Fruit fly (Drosophila melanogaster): Measurements from ENCODE around the gene CG31104.

Gene CG31104

dm6 chr3R:25279796-25280350 is 5.4 kb upstream of the CG31104 start, which contains the start of gene CG10514 (continued):
- no peak for TF ChIP-seq h (GFP tag; optimal IDR thresholded peaks at IDR 0.05)
- no peak for TF ChIP-seq sage (GFP tag; optimal IDR thresholded peaks at IDR 0.05)
- no peak for TF ChIP-seq CrebA (GFP tag; optimal IDR thresholded peaks at IDR 0.05; ENCODE audit: borderline replicate concordance)
- no peak for TF ChIP-seq pan (optimal IDR thresholded peaks at IDR 0.05)
- no peak for TF ChIP-seq Abd-B (GFP tag; optimal IDR thresholded peaks at IDR 0.05)
- no peak for TF ChIP-seq Myc (optimal IDR thresholded peaks at IDR 0.05)
- no peak for TF ChIP-seq dmrt93B (GFP tag; optimal IDR thresholded peaks at IDR 0.05)

- TF ChIP-seq Vsx2 (GFP tag; optimal IDR thresholded peaks at IDR 0.05; ENCODE audit: partially characterized antibody), result no peak
- no peak for TF ChIP-seq pan (optimal IDR thresholded peaks at IDR 0.05)
- TF ChIP-seq psq (GFP tag; optimal IDR thresholded peaks at IDR 0.05), result no peak
- TF ChIP-seq h (GFP tag; optimal IDR thresholded peaks at IDR 0.05), result no peak
- TF ChIP-seq CrebA (GFP tag; optimal IDR thresholded peaks at IDR 0.05; ENCODE audit: borderline replicate concordance), result no peak
- TF ChIP-seq Myc (optimal IDR thresholded peaks at IDR 0.05), result no peak
- no peak for TF ChIP-seq jim (GFP tag; optimal IDR thresholded peaks at IDR 0.05)
- peak; percentile 24 for TF ChIP-seq Hnf4 (GFP tag; optimal IDR thresholded peaks at IDR 0.05)
- TF ChIP-seq Mio (GFP tag; optimal IDR thresholded peaks at IDR 0.05), result no peak
- no peak for TF ChIP-seq HLH106 (tag; optimal IDR thresholded peaks at IDR 0.05)
- no peak for TF ChIP-seq usp (GFP tag; optimal IDR thresholded peaks at IDR 0.05)
- TF ChIP-seq tai (GFP tag; optimal IDR thresholded peaks at IDR 0.05), result no peak
- no peak for TF ChIP-seq brk (GFP tag; optimal IDR thresholded peaks at IDR 0.05)
- TF ChIP-seq lola (GFP tag; optimal IDR thresholded peaks at IDR 0.05), result no peak
- TF ChIP-seq dsf (GFP tag; optimal IDR thresholded peaks at IDR 0.05; ENCODE audit: borderline replicate concordance), result no peak
- TF ChIP-seq rgr (GFP tag; optimal IDR thresholded peaks at IDR 0.05), result peak; percentile 36
- peak; percentile 55 for TF ChIP-seq Sp1 (GFP tag; optimal IDR thresholded peaks at IDR 0.05)
- TF ChIP-seq Dif (GFP tag; optimal IDR thresholded peaks at IDR 0.05; ENCODE audit: partially characterized antibody), result no peak
- TF ChIP-seq sv (GFP tag; optimal IDR thresholded peaks at IDR 0.05), result no peak
- TF ChIP-seq Hr78 (GFP tag; optimal IDR thresholded peaks at IDR 0.05), result no peak
- TF ChIP-seq dmrt93B (GFP tag; optimal IDR thresholded peaks at IDR 0.05), result no peak
- TF ChIP-seq dl (GFP tag; optimal IDR thresholded peaks at IDR 0.05; ENCODE audit: insufficient read depth in 1 of 2, partially characterized antibody in 2 of 2), result no peak
- TF ChIP-seq CG32264 (GFP tag; optimal IDR thresholded peaks at IDR 0.05), result no peak
- no peak for TF ChIP-seq Abd-B (GFP tag; optimal IDR thresholded peaks at IDR 0.05)
- TF ChIP-seq woc (GFP tag; optimal IDR thresholded peaks at IDR 0.05), result no peak
- no peak for TF ChIP-seq sage (GFP tag; optimal IDR thresholded peaks at IDR 0.05)
- TF ChIP-seq GATAd (GFP tag; optimal IDR thresholded peaks at IDR 0.05), result no peak
- TF ChIP-seq fru (GFP tag; optimal IDR thresholded peaks at IDR 0.05), result peak; percentile 50
- TF ChIP-seq foxo (GFP tag; optimal IDR thresholded peaks at IDR 0.05), result no peak
- TF ChIP-seq OdsH (GFP tag; optimal IDR thresholded peaks at IDR 0.05), result peak; percentile 47
- no peak for TF ChIP-seq ey (GFP tag; optimal IDR thresholded peaks at IDR 0.05)
- no peak for TF ChIP-seq N (GFP tag; optimal IDR thresholded peaks at IDR 0.05)
- no peak for TF ChIP-seq Jra (GFP tag; optimal IDR thresholded peaks at IDR 0.05)
- no peak for TF ChIP-seq CG9705 (GFP tag; optimal IDR thresholded peaks at IDR 0.05)
- peak; percentile 57 for TF ChIP-seq br (GFP tag; optimal IDR thresholded peaks at IDR 0.05)
- no peak for TF ChIP-seq Dfd (GFP tag; optimal IDR thresholded peaks at IDR 0.05)
- no peak for TF ChIP-seq Rel (GFP tag; optimal IDR thresholded peaks at IDR 0.05)
- no peak for TF ChIP-seq Rel (tag; optimal IDR thresholded peaks at IDR 0.05)
- peak; percentile 51 for TF ChIP-seq Hr83 (GFP tag; optimal IDR thresholded peaks at IDR 0.05; ENCODE audit: poor library complexity, severe bottlenecking)
Measured at dm6 chr3R:25281165-25281564, 4.1 kb upstream of the CG31104 start, which contains the start of gene CG11892. TSS of gene CG11892 (plus strand) at chr3R:25281548.

- no peak for TF ChIP-seq rgr (GFP tag; optimal IDR thresholded peaks at IDR 0.05)
- TF ChIP-seq HLH106 (tag; optimal IDR thresholded peaks at IDR 0.05), result no peak
- TF ChIP-seq dsf (GFP tag; optimal IDR thresholded peaks at IDR 0.05; ENCODE audit: borderline replicate concordance), result no peak
- TF ChIP-seq jim (GFP tag; optimal IDR thresholded peaks at IDR 0.05), result no peak
- TF ChIP-seq dl (GFP tag; optimal IDR thresholded peaks at IDR 0.05; ENCODE audit: insufficient read depth in 1 of 2, partially characterized antibody in 2 of 2), result no peak
- TF ChIP-seq Mio (GFP tag; optimal IDR thresholded peaks at IDR 0.05), result no peak
- TF ChIP-seq psq (GFP tag; optimal IDR thresholded peaks at IDR 0.05), result no peak
- no peak for TF ChIP-seq Myc (optimal IDR thresholded peaks at IDR 0.05)
- TF ChIP-seq CrebA (GFP tag; optimal IDR thresholded peaks at IDR 0.05; ENCODE audit: borderline replicate concordance), result no peak
- no peak for TF ChIP-seq dmrt93B (GFP tag; optimal IDR thresholded peaks at IDR 0.05)
- TF ChIP-seq sage (GFP tag; optimal IDR thresholded peaks at IDR 0.05), result no peak
- no peak for TF ChIP-seq Sp1 (GFP tag; optimal IDR thresholded peaks at IDR 0.05)
- no peak for TF ChIP-seq Abd-B (GFP tag; optimal IDR thresholded peaks at IDR 0.05)
- TF ChIP-seq fru (GFP tag; optimal IDR thresholded peaks at IDR 0.05), result no peak
- TF ChIP-seq Hr78 (GFP tag; optimal IDR thresholded peaks at IDR 0.05), result no peak
- no peak for TF ChIP-seq Hr83 (GFP tag; optimal IDR thresholded peaks at IDR 0.05; ENCODE audit: poor library complexity, severe bottlenecking)
- no peak for TF ChIP-seq Dif (GFP tag; optimal IDR thresholded peaks at IDR 0.05; ENCODE audit: partially characterized antibody)
Measured at dm6 chr3R:25283209-25283670, 2.0 kb upstream of the CG31104 start, which contains the start of gene CG31300. TSS of gene CG31300 (plus strand) at chr3R:25283620.
